Worm (Caenorhabditis elegans): ENCODE results near the gene F52H3.6.

ce11 chrII:10029890-10030289 lies 1.7 kb upstream of the F52H3.6 start, which contains the start of gene ttc-36:
- TF ChIP-seq C04F5.9 (tag; optimal IDR thresholded peaks at IDR 0.05) (no peak), nhr-76 (tag; optimal IDR thresholded peaks at IDR 0.05) (no peak), C34B4.2 (tag; optimal IDR thresholded peaks at IDR 0.05) (no peak), nhr-11 (tag; optimal IDR thresholded peaks at IDR 0.05) (no peak), nhr-90 (tag; optimal IDR thresholded peaks at IDR 0.05; ENCODE audit: poor library complexity) (no peak), nhr-77 (tag; optimal IDR thresholded peaks at IDR 0.05) (no peak)
